Worm (Caenorhabditis elegans) whole organism, L2 larva: Measurements from ENCODE around the gene hpo-10.
A peak's percentile ranks its signal among the peaks of the same experiment; 100 is the strongest.

Experiments used
- C34F6.9 ChIP-seq: fragments of 150-350 bp; optimal IDR thresholded peaks from 2 replicates; lab custom pipeline; 2014; ENCODE audit warnings: missing biosample characterization, missing genetic modification characterization
- F13H6.1 ChIP-seq: sonication (generic microtip); optimal IDR thresholded peaks from 2 replicates; lab custom pipeline; 2016; ENCODE audit warnings: missing genetic modification characterization, missing compliant biosample characterization
- R02D3.7 ChIP-seq: fragments of 150-350 bp; optimal IDR thresholded peaks from 2 replicates; lab custom pipeline; 2014; ENCODE audit warnings: missing biosample characterization, missing genetic modification characterization
- Y55F3AM.14 ChIP-seq: fragments of 200-800 bp; sonication (Bioruptor generic); optimal IDR thresholded peaks from 2 replicates; lab custom pipeline; 2018; ENCODE audit warnings: mild to moderate bottlenecking, missing genetic modification characterization, missing compliant biosample characterization
- ZK546.5 ChIP-seq: sonication (generic microtip); optimal IDR thresholded peaks from 2 replicates; lab custom pipeline; 2017; ENCODE audit warnings: missing biosample characterization, missing genetic modification characterization
- alr-1 ChIP-seq: fragments of 150-350 bp; optimal IDR thresholded peaks from 2 replicates; lab custom pipeline; 2014; ENCODE audit warnings: missing biosample characterization, missing genetic modification characterization
- aly-2 ChIP-seq: fragments of 150-350 bp; optimal IDR thresholded peaks from 2 replicates; lab custom pipeline; 2014; ENCODE audit warnings: missing biosample characterization, missing genetic modification characterization
- ama-1 ChIP-seq: fragments of 150-350 bp; optimal IDR thresholded peaks from 2 replicates; lab custom pipeline; 2018; ENCODE audit warnings: inconsistent platforms
- blmp-1 ChIP-seq: sonication (generic microtip); optimal IDR thresholded peaks from 2 replicates; lab custom pipeline; 2017; ENCODE audit warnings: missing genetic modification characterization, mild to moderate bottlenecking, missing compliant biosample characterization, antibody characterized with exemption, moderate library complexity; ENCODE audit not compliant: insufficient read depth
- ceh-16 ChIP-seq: fragments of 150-350 bp; optimal IDR thresholded peaks from 2 replicates; lab custom pipeline; 2014; ENCODE audit warnings: missing biosample characterization, missing genetic modification characterization
- ceh-82 ChIP-seq: fragments of 150-350 bp; optimal IDR thresholded peaks from 2 replicates; lab custom pipeline; 2014; ENCODE audit warnings: missing biosample characterization, missing genetic modification characterization
- crh-2 ChIP-seq: sonication (generic microtip); optimal IDR thresholded peaks from 2 replicates; lab custom pipeline; 2017; ENCODE audit warnings: missing biosample characterization, missing genetic modification characterization
- dmd-4 ChIP-seq: sonication (generic microtip); optimal IDR thresholded peaks from 2 replicates; lab custom pipeline; 2017; ENCODE audit warnings: missing biosample characterization, missing genetic modification characterization
- egl-27 ChIP-seq: sonication (generic microtip); optimal IDR thresholded peaks from 3 replicates; lab custom pipeline; 2017; ENCODE audit warnings: missing biosample characterization, missing genetic modification reagents, missing genetic modification characterization
- elt-1 ChIP-seq: fragments of 150-350 bp; optimal IDR thresholded peaks from 2 replicates; lab custom pipeline; 2014; ENCODE audit warnings: missing biosample characterization, missing genetic modification characterization
- elt-3 ChIP-seq: sonication (generic microtip); optimal IDR thresholded peaks from 2 replicates; lab custom pipeline; 2017; ENCODE audit warnings: missing biosample characterization, missing genetic modification characterization
- fos-1 ChIP-seq: fragments of 150-350 bp; optimal IDR thresholded peaks from 2 replicates; lab custom pipeline; 2014; ENCODE audit warnings: missing biosample characterization, missing genetic modification characterization
- gmeb-1 ChIP-seq: fragments of 150-350 bp; optimal IDR thresholded peaks from 2 replicates; lab custom pipeline; 2014; ENCODE audit warnings: missing biosample characterization, missing genetic modification characterization
- lin-11 ChIP-seq: fragments of 150-350 bp; sonication (generic microtip); optimal IDR thresholded peaks from 2 replicates; lab custom pipeline; 2014; ENCODE audit warnings: missing biosample characterization, missing genetic modification characterization, inconsistent platforms, mixed read lengths
- lin-13 ChIP-seq: fragments of 150-350 bp; optimal IDR thresholded peaks from 2 replicates; lab custom pipeline; 2014; ENCODE audit warnings: missing biosample characterization, missing genetic modification reagents, missing genetic modification characterization
- lin-39 ChIP-seq: fragments of 150-350 bp; optimal IDR thresholded peaks from 2 replicates; lab custom pipeline; 2014; ENCODE audit warnings: missing biosample characterization, missing genetic modification reagents, missing genetic modification characterization
- lsy-2 ChIP-seq, 2 experiments: fragments of 150-350 bp in 1 of 2; sonication (generic microtip) in 1 of 2; optimal IDR thresholded peaks; 2 replicates each; lab custom pipeline; 2014 to 2017; ENCODE audit warnings: missing biosample characterization in 2 of 2, missing genetic modification characterization in 2 of 2
- mab-5 ChIP-seq: fragments of 150-350 bp; optimal IDR thresholded peaks from 2 replicates; lab custom pipeline; 2014; ENCODE audit warnings: missing biosample characterization, missing genetic modification characterization
- mdl-1 ChIP-seq, 2 experiments: fragments of 150-350 bp in 1 of 2; sonication (generic microtip) in 1 of 2; optimal IDR thresholded peaks; 2 replicates each; lab custom pipeline; 2017; ENCODE audit warnings: missing biosample characterization in 2 of 2, missing genetic modification characterization in 2 of 2
- nhr-10 ChIP-seq: sonication (generic microtip); optimal IDR thresholded peaks from 2 replicates; lab custom pipeline; 2017; ENCODE audit warnings: missing biosample characterization, missing genetic modification characterization
- nhr-11 ChIP-seq: fragments of 150-350 bp; optimal IDR thresholded peaks from 2 replicates; lab custom pipeline; 2014; ENCODE audit warnings: missing biosample characterization, missing genetic modification characterization
- nhr-12 ChIP-seq: fragments of 150-350 bp; optimal IDR thresholded peaks from 2 replicates; lab custom pipeline; 2014; ENCODE audit warnings: missing biosample characterization, missing genetic modification characterization
- nhr-129 ChIP-seq: fragments of 150-350 bp; optimal IDR thresholded peaks from 2 replicates; lab custom pipeline; 2014; ENCODE audit warnings: missing biosample characterization, missing genetic modification characterization
- nhr-21 ChIP-seq: fragments of 150-350 bp; optimal IDR thresholded peaks from 2 replicates; lab custom pipeline; 2014; ENCODE audit warnings: missing biosample characterization, missing genetic modification characterization
- nhr-23 ChIP-seq: fragments of 150-350 bp; optimal IDR thresholded peaks from 2 replicates; lab custom pipeline; 2014; ENCODE audit warnings: missing biosample characterization, missing genetic modification reagents, missing genetic modification characterization
- nhr-237 ChIP-seq: fragments of 150-350 bp; optimal IDR thresholded peaks from 2 replicates; lab custom pipeline; 2014; ENCODE audit warnings: missing biosample characterization, missing genetic modification characterization
- nhr-25 ChIP-seq: fragments of 150-350 bp; sonication (generic microtip); optimal IDR thresholded peaks from 3 replicates; lab custom pipeline; 2014; ENCODE audit warnings: missing biosample characterization, missing genetic modification characterization
- nhr-6 ChIP-seq: fragments of 150-350 bp; optimal IDR thresholded peaks from 2 replicates; lab custom pipeline; 2014; ENCODE audit warnings: missing biosample characterization, missing genetic modification characterization
- nhr-77 ChIP-seq: fragments of 150-350 bp; optimal IDR thresholded peaks from 2 replicates; lab custom pipeline; 2014; ENCODE audit warnings: missing biosample characterization, missing genetic modification characterization
- peb-1 ChIP-seq: fragments of 150-350 bp; optimal IDR thresholded peaks from 2 replicates; lab custom pipeline; 2014; ENCODE audit warnings: missing biosample characterization, missing genetic modification characterization
- sem-4 ChIP-seq: fragments of 150-350 bp; optimal IDR thresholded peaks from 2 replicates; lab custom pipeline; 2014; ENCODE audit warnings: missing biosample characterization, missing genetic modification reagents, missing genetic modification characterization
- skn-1 ChIP-seq: sonication (generic microtip); optimal IDR thresholded peaks from 2 replicates; lab custom pipeline; 2017; ENCODE audit warnings: missing biosample characterization, missing genetic modification characterization
- sma-3 ChIP-seq: sonication (generic microtip); optimal IDR thresholded peaks from 2 replicates; lab custom pipeline; 2016; ENCODE audit warnings: missing genetic modification reagents, missing genetic modification characterization, missing compliant biosample characterization
- sma-9 ChIP-seq, 2 experiments: fragments of 150-350 bp in 1 of 2; sonication (generic microtip) in 1 of 2; optimal IDR thresholded peaks; 2 replicates each; lab custom pipeline; 2014 to 2016; ENCODE audit warnings: missing genetic modification characterization in 2 of 2, mild to moderate bottlenecking in 1 of 2, missing biosample characterization in 1 of 2, missing compliant biosample characterization in 1 of 2, missing genetic modification reagents in 1 of 2, moderate library complexity in 1 of 2
- snpc-4 ChIP-seq: fragments of 150-350 bp; optimal IDR thresholded peaks from 2 replicates; lab custom pipeline; 2014; ENCODE audit warnings: missing biosample characterization, missing genetic modification characterization
- unc-39 ChIP-seq: fragments of 150-350 bp; optimal IDR thresholded peaks from 2 replicates; lab custom pipeline; 2014; ENCODE audit warnings: missing biosample characterization, missing genetic modification characterization
- unc-55 ChIP-seq: fragments of 150-350 bp; sonication (generic microtip); optimal IDR thresholded peaks from 3 replicates; lab custom pipeline; 2014; ENCODE audit warnings: missing biosample characterization, missing genetic modification reagents, missing genetic modification characterization
- unc-62 ChIP-seq: fragments of 150-350 bp; optimal IDR thresholded peaks from 2 replicates; lab custom pipeline; 2014; ENCODE audit warnings: missing biosample characterization, missing genetic modification reagents, missing genetic modification characterization
- zag-1 ChIP-seq: fragments of 150-350 bp; optimal IDR thresholded peaks from 2 replicates; lab custom pipeline; 2014; ENCODE audit warnings: missing biosample characterization, missing genetic modification characterization
- ztf-1 ChIP-seq: fragments of 200-800 bp; sonication (Bioruptor generic); conservative IDR thresholded peaks from 2 replicates; pipeline ENCODE4 v1.3.6; 2022; ENCODE audit warnings: missing genetic modification characterization, missing compliant biosample characterization
- ztf-11 ChIP-seq: sonication (generic microtip); optimal IDR thresholded peaks from 2 replicates; lab custom pipeline; 2017; ENCODE audit warnings: missing biosample characterization, missing genetic modification characterization
- ztf-4 ChIP-seq: fragments of 150-350 bp; optimal IDR thresholded peaks from 2 replicates; lab custom pipeline; 2014; ENCODE audit warnings: missing biosample characterization, missing genetic modification characterization

The hpo-10 gene

DNA sequence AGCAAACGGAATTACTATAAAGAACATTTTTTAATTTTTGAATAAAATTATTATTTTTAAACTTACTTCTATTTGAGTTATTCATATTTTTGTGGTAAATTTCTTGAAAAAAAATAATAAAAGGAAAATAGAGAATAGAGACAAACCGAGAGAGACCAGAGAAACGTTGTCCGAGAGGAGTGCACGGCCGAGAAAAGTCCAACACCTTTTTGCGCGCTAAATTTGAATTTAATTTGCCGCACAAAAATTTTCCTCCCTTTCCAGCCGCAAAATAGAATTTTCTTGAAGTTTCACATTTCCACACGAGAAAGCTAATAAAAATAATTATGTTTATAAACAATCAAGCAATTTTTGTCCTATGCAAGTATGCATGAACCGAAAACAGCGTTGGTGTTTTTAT lies 7.5 kb upstream of the hpo-10 start, which contains the start of the genes F01F1.11 and F01F1.3 (continued):
- TF ChIP-seq ceh-16 (tag; lab: Kevin White, UChicago) (no peak), nhr-23 (tag; lab: Kevin White, UChicago) (no peak), unc-55 (GFP tag; lab: Kevin White, UChicago) (peak; percentile 84), sem-4 (tag; lab: Kevin White, UChicago) (peak; percentile 8), mab-5 (tag; lab: Kevin White, UChicago) (no peak), zag-1 (tag; lab: Kevin White, UChicago) (no peak), alr-1 (tag; lab: Kevin White, UChicago) (no peak), unc-39 (tag; lab: Kevin White, UChicago) (no peak), nhr-6 (tag; lab: Kevin White, UChicago) (peak; percentile 52), nhr-77 (peak; percentile 11), F13H6.1 (tag; lab: Kevin White, UChicago) (peak; percentile 79), elt-1 (tag; lab: Kevin White, UChicago) (no peak), lin-11 (peak; percentile 52), sma-3 (GFP tag; lab: Kevin White, UChicago) (peak; percentile 88), blmp-1 (tag; lab: Kevin White, UChicago) (peak; percentile 25)
- TF ChIP-seq, all 48 proteins: peak for 21

DNA sequence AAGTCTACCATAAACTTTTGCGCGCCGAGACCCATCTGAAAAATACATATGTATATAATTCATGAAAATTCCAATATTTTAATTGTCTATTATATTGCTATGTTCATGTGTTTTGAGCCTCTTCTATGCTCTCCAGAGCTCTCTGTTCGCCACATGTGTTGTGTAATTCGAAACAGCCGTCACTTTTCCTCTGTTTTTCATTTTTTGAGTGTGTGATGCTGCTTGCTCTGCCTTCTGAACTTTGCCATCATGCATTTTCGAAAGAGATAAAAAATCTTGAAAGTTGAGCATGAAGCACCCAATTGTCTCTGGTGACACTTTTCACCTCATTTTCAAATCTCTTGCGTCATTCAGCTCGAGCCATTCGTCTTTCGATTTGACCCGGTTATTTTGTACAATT lies 7.0 kb upstream of the hpo-10 start:
- TF ChIP-seq nhr-129 (tag; lab: Kevin White, UChicago) (peak; percentile 67), unc-39 (tag; lab: Kevin White, UChicago) (no peak), fos-1 (no peak), Y55F3AM.14 (no peak), blmp-1 (tag; lab: Kevin White, UChicago) (no peak)

ce11 chrIII:5874263-5874662 lies 5.0 kb upstream of the hpo-10 start:
- TF ChIP-seq F13H6.1 (tag; lab: Kevin White, UChicago) (no peak), crh-2 (tag; lab: Kevin White, UChicago) (peak; percentile 71), sma-3 (GFP tag; lab: Kevin White, UChicago) (peak; percentile 79), nhr-10 (tag; lab: Kevin White, UChicago) (no peak), elt-1 (tag; lab: Kevin White, UChicago) (no peak), nhr-25 (tag; lab: Kevin White, UChicago) (peak; percentile 56), fos-1 (peak; percentile 42), Y55F3AM.14 (no peak), ztf-11 (tag; lab: Kevin White, UChicago) (no peak), lin-11 (no peak), zag-1 (tag; lab: Kevin White, UChicago) (no peak), ama-1 (lab: Kevin White, UChicago) (peak; percentile 87), ceh-16 (tag; lab: Kevin White, UChicago) (no peak), blmp-1 (tag; lab: Kevin White, UChicago) (peak; percentile 65), nhr-6 (tag; lab: Kevin White, UChicago) (peak; percentile 31), C34F6.9 (no peak), snpc-4 (no peak), sma-9 (GFP tag; optimal IDR thresholded peaks at IDR 0.05; lab: Kevin White, UChicago) (peak; percentile 74), sma-9 (tag; optimal IDR thresholded peaks at IDR 0.05; lab: Kevin White, UChicago) (no peak), unc-55 (GFP tag; lab: Kevin White, UChicago) (no peak), ceh-82 (tag; lab: Kevin White, UChicago) (no peak), elt-3 (tag; lab: Kevin White, UChicago) (no peak), alr-1 (tag; lab: Kevin White, UChicago) (no peak), aly-2 (tag; lab: Kevin White, UChicago) (no peak), nhr-23 (tag; lab: Kevin White, UChicago) (no peak), unc-39 (tag; lab: Kevin White, UChicago) (no peak), nhr-12 (tag; lab: Kevin White, UChicago) (no peak), nhr-129 (tag; lab: Kevin White, UChicago) (peak; percentile 77), mab-5 (tag; lab: Kevin White, UChicago) (no peak), nhr-11 (tag; lab: Kevin White, UChicago) (no peak), lin-13 (GFP tag; lab: Kevin White, UChicago) (peak; percentile 15), unc-62 (GFP tag; lab: Kevin White, UChicago) (peak; percentile 34), ztf-1 (GFP tag; lab: Robert Waterston, UW) (no peak), ztf-4 (tag; lab: Kevin White, UChicago) (peak; percentile 57), peb-1 (no peak), skn-1 (tag; lab: Kevin White, UChicago) (peak; percentile 34), nhr-237 (tag; lab: Kevin White, UChicago) (no peak), gmeb-1 (tag; lab: Kevin White, UChicago) (peak; percentile 68), R02D3.7 (tag; lab: Kevin White, UChicago) (no peak), mdl-1 (tag; optimal IDR thresholded peaks at IDR 0.05; lab: Kevin White, UChicago) (peak in 1 of 2 experiments; percentile 42), lin-39 (no peak), ZK546.5 (no peak), dmd-4 (tag; lab: Kevin White, UChicago) (no peak), nhr-77 (no peak), lsy-2 (tag; optimal IDR thresholded peaks at IDR 0.05; lab: Kevin White, UChicago) (peak in 1 of 2 experiments; percentile 56), nhr-21 (peak; percentile 96), egl-27 (no peak)
